Worm (Caenorhabditis elegans) whole organism, L1 larva: ENCODE results near the gene igdb-1.

Experiments used
- C34B4.2 ChIP-seq: sonication (generic microtip); optimal IDR thresholded peaks from 2 replicates; lab custom pipeline; 2017; ENCODE audit warnings: mild to moderate bottlenecking, missing genetic modification characterization, missing compliant biosample characterization
- F16B12.6 ChIP-seq: fragments of 150-350 bp; optimal IDR thresholded peaks from 2 replicates; lab custom pipeline; 2014; ENCODE audit warnings: missing biosample characterization, missing genetic modification characterization
- aly-2 ChIP-seq: fragments of 150-350 bp; optimal IDR thresholded peaks from 2 replicates; lab custom pipeline; 2014; ENCODE audit warnings: missing biosample characterization, missing genetic modification characterization
- blmp-1 ChIP-seq: fragments of 150-350 bp; optimal IDR thresholded peaks from 2 replicates; lab custom pipeline; 2014; ENCODE audit warnings: missing biosample characterization, missing genetic modification characterization
- ceh-63 ChIP-seq: fragments of 200-800 bp; sonication (Bioruptor generic); optimal IDR thresholded peaks from 2 replicates; lab custom pipeline; 2018; ENCODE audit warnings: mild to moderate bottlenecking, missing genetic modification characterization, missing compliant biosample characterization
- ceh-82 ChIP-seq, 3 experiments: fragments of 150-350 bp in 1 of 3; sonication (generic microtip) in 2 of 3; optimal IDR thresholded peaks; 2 replicates each; lab custom pipeline; 2014 to 2017; ENCODE audit warnings: missing biosample characterization in 3 of 3, missing genetic modification characterization in 3 of 3
- ceh-90 ChIP-seq: sonication (generic microtip); optimal IDR thresholded peaks from 2 replicates; lab custom pipeline; 2016; ENCODE audit warnings: missing genetic modification characterization, missing compliant biosample characterization
- dpl-1 ChIP-seq, 3 experiments: fragments of 150-350 bp in 2 of 3; sonication (generic microtip) in 1 of 3; optimal IDR thresholded peaks; 2 replicates each; lab custom pipeline; 2014 to 2017; ENCODE audit warnings: missing biosample characterization in 3 of 3, missing genetic modification characterization in 3 of 3, missing genetic modification reagents in 3 of 3
- efl-1 ChIP-seq, 4 experiments: fragments of 150-350 bp; optimal IDR thresholded peaks in 3 of 4; peaks in 1 of 4; 1 replicate in 1 of 4; 2 replicates in 3 of 4; lab custom pipeline; 2014; ENCODE audit warnings: missing biosample characterization in 2 of 4, missing genetic modification characterization in 2 of 4, missing genetic modification reagents in 2 of 4
- efl-3 ChIP-seq: fragments of 200-800 bp; sonication (Bioruptor generic); optimal IDR thresholded peaks from 2 replicates; lab custom pipeline; 2018; ENCODE audit warnings: mild to moderate bottlenecking, missing genetic modification characterization, missing compliant biosample characterization
- egl-27 ChIP-seq, 2 experiments: fragments of 150-350 bp in 1 of 2; sonication (generic microtip); optimal IDR thresholded peaks; 3 replicates each; lab custom pipeline; 2017 to 2018; ENCODE audit warnings: missing biosample characterization in 2 of 2, missing genetic modification characterization in 2 of 2, missing genetic modification reagents in 2 of 2
- ets-5 ChIP-seq: fragments of 200-800 bp; sonication (Bioruptor generic); IDR thresholded peaks from 2 replicates; pipeline ENCODE4 v1.3.6; 2022; ENCODE audit warnings: missing genetic modification characterization, missing compliant biosample characterization
- fkh-10 ChIP-seq: sonication (generic microtip); optimal IDR thresholded peaks from 2 replicates; lab custom pipeline; 2017; ENCODE audit warnings: missing biosample characterization, missing genetic modification reagents, missing genetic modification characterization
- hlh-4 ChIP-seq: sonication (generic microtip); optimal IDR thresholded peaks from 2 replicates; lab custom pipeline; 2016; ENCODE audit warnings: mild to moderate bottlenecking, missing genetic modification characterization, missing compliant biosample characterization
- isw-1 ChIP-seq: fragments of 200-800 bp; sonication (Bioruptor generic); IDR thresholded peaks from 2 replicates; pipeline ENCODE4 v1.3.6; 2022; ENCODE audit warnings: missing genetic modification characterization, missing compliant biosample characterization
- jun-1 ChIP-seq: fragments of 150-350 bp; optimal IDR thresholded peaks from 2 replicates; lab custom pipeline; 2014; ENCODE audit warnings: missing biosample characterization, missing genetic modification reagents, missing genetic modification characterization
- lin-13 ChIP-seq: fragments of 150-350 bp; optimal IDR thresholded peaks from 2 replicates; lab custom pipeline; 2014; ENCODE audit warnings: missing biosample characterization, missing genetic modification reagents, missing genetic modification characterization
- lin-15B ChIP-seq: fragments of 150-350 bp; sonication (generic microtip); optimal IDR thresholded peaks from 3 replicates; lab custom pipeline; 2014; ENCODE audit warnings: missing biosample characterization, missing genetic modification characterization
- lin-35 ChIP-seq, 2 experiments: fragments of 150-350 bp; optimal IDR thresholded peaks; 2 replicates each; lab custom pipeline; 2014; ENCODE audit warnings: missing biosample characterization in 2 of 2, missing genetic modification characterization in 2 of 2, missing genetic modification reagents in 2 of 2
- lin-39 ChIP-seq: fragments of 150-350 bp; optimal IDR thresholded peaks from 2 replicates; lab custom pipeline; 2014; ENCODE audit warnings: missing biosample characterization, missing genetic modification reagents, missing genetic modification characterization
- mab-9 ChIP-seq: fragments of 200-800 bp; sonication (Bioruptor generic); IDR thresholded peaks from 2 replicates; pipeline ENCODE4 v1.3.6; 2022; ENCODE audit warnings: missing genetic modification reagents, missing genetic modification characterization, missing compliant biosample characterization
- mep-1 ChIP-seq: fragments of 150-350 bp; optimal IDR thresholded peaks from 2 replicates; lab custom pipeline; 2014; ENCODE audit warnings: missing biosample characterization, missing genetic modification characterization
- nhr-19 ChIP-seq: fragments of 200-800 bp; sonication (Bioruptor generic); conservative IDR thresholded peaks from 2 replicates; pipeline ENCODE4 v1.3.6; 2022; ENCODE audit warnings: missing genetic modification characterization, missing compliant biosample characterization
- nhr-28 ChIP-seq: fragments of 150-350 bp; optimal IDR thresholded peaks from 2 replicates; lab custom pipeline; 2014; ENCODE audit warnings: missing biosample characterization, missing genetic modification characterization
- nhr-85 ChIP-seq: sonication (generic microtip); peaks from one replicate; lab custom pipeline; 2016; ENCODE audit warnings: missing genetic modification characterization, inconsistent platforms, missing compliant biosample characterization
- pqm-1 ChIP-seq: sonication (generic microtip); optimal IDR thresholded peaks from 3 replicates; lab custom pipeline; 2017; ENCODE audit warnings: missing biosample characterization, missing genetic modification characterization
- rnt-1 ChIP-seq: sonication (generic microtip); optimal IDR thresholded peaks from 2 replicates; lab custom pipeline; 2016; ENCODE audit warnings: mild to moderate bottlenecking, missing genetic modification characterization, moderate library complexity, missing compliant biosample characterization
- skn-1 ChIP-seq: fragments of 150-350 bp; optimal IDR thresholded peaks from 2 replicates; lab custom pipeline; 2014; ENCODE audit warnings: missing biosample characterization, missing genetic modification characterization
- sptf-1 ChIP-seq: fragments of 150-350 bp; optimal IDR thresholded peaks from 2 replicates; lab custom pipeline; 2014; ENCODE audit warnings: missing biosample characterization, missing genetic modification characterization
- sup-37 ChIP-seq: fragments of 200-800 bp; sonication (Bioruptor generic); optimal IDR thresholded peaks from 2 replicates; lab custom pipeline; 2018; ENCODE audit warnings: mild to moderate bottlenecking, missing genetic modification characterization, missing compliant biosample characterization
- tlp-1 ChIP-seq: fragments of 150-350 bp; optimal IDR thresholded peaks from 2 replicates; lab custom pipeline; 2014; ENCODE audit warnings: missing biosample characterization, missing genetic modification characterization
- unc-86 ChIP-seq: sonication (generic microtip); optimal IDR thresholded peaks from 2 replicates; lab custom pipeline; 2016; ENCODE audit warnings: missing genetic modification characterization, missing compliant biosample characterization
- unc-98 ChIP-seq: fragments of 200-800 bp; sonication (Bioruptor generic); IDR thresholded peaks from 2 replicates; pipeline ENCODE4 v1.3.6; 2022; ENCODE audit warnings: missing genetic modification characterization, missing compliant biosample characterization
- vab-15 ChIP-seq: sonication (generic microtip); optimal IDR thresholded peaks from 2 replicates; lab custom pipeline; 2017; ENCODE audit warnings: missing genotype, mild to moderate bottlenecking, missing genetic modification characterization, missing compliant biosample characterization
- xbp-1 ChIP-seq: sonication (generic microtip); optimal IDR thresholded peaks from 2 replicates; lab custom pipeline; 2016; ENCODE audit warnings: missing genetic modification characterization, missing compliant biosample characterization
- zag-1 ChIP-seq: fragments of 150-350 bp; optimal IDR thresholded peaks from 2 replicates; lab custom pipeline; 2014; ENCODE audit warnings: missing biosample characterization, missing genetic modification characterization

igdb-1 gene

DNA sequence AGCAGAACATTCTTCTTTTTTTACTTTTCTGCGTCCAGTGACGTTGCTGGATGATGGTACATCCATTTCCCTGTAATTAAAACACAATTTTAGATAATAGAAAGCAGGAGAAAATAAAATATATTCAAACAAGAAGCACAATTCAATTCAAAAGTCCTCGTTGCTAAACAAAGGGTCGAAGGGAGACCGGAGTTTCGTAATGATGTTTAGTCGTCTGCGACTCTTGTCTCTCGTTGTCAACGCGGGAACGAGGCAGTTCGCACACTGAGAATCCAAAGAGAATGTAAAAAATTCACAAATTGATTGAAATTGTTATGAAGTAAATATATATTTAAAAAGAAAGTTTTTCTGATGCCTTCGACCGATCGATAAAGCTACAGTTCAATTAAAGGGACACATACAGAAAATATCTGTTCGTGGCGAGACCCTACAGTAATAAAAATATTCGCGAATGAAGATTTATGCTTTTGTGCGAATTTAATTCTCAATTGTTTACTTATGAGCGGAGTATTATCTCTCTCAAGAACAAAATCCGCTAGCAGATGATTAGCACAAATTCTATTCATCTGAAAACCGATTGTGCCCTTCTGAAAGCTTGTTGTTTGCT is 27.5 kb upstream of the igdb-1 start, which contains the start of gene dpy-26 (continued):
- TF ChIP-seq nhr-19 (GFP tag; lab: Robert Waterston, UW) (no peak), zag-1 (tag; lab: Kevin White, UChicago) (no peak), nhr-85 (tag; lab: Kevin White, UChicago) (peak; percentile 65), ceh-82 (tag; optimal IDR thresholded peaks at IDR 0.05; lab: Kevin White, UChicago) (peak; percentile 10 to 54 (median 26)), unc-98 (GFP tag; lab: Robert Waterston, UW) (no peak), isw-1 (GFP tag; lab: Robert Waterston, UW) (no peak), aly-2 (tag; lab: Kevin White, UChicago) (peak; percentile 8), dpl-1 (GFP tag; optimal IDR thresholded peaks at IDR 0.05; lab: Kevin White, UChicago) (peak; percentile 51 to 73 (median 62)), F16B12.6 (peak; percentile 12), lin-13 (GFP tag; lab: Kevin White, UChicago) (peak; percentile 7)
- TF ChIP-seq, all 84 proteins: peak for 17

ce11 chrIV:12454115-12454514 is 24.7 kb upstream of the igdb-1 start, which contains the start of gene spe-44:
spe-44 (minus strand) TSS chrIV:12454215.
- TF ChIP-seq efl-1 (optimal IDR thresholded peaks at IDR 0.05; lab: Kevin White, UChicago) (no peak), efl-1 (GFP tag; optimal IDR thresholded peaks at IDR 0.05 in 1 of 2; lab: Kevin White, UChicago) (no peak), hlh-4 (no peak), ets-5 (GFP tag; lab: Robert Waterston, UW) (no peak), mep-1 (tag; lab: Kevin White, UChicago) (no peak), vab-15 (tag; lab: Kevin White, UChicago) (no peak), zag-1 (tag; lab: Kevin White, UChicago) (no peak), mab-9 (GFP tag; lab: Robert Waterston, UW) (no peak), tlp-1 (tag; lab: Kevin White, UChicago) (no peak), sup-37 (GFP tag; lab: Kevin White, UChicago) (no peak), pqm-1 (tag; lab: Kevin White, UChicago) (no peak), lin-35 (GFP tag; optimal IDR thresholded peaks at IDR 0.05; lab: Kevin White, UChicago) (no peak), sptf-1 (tag; lab: Kevin White, UChicago) (no peak), lin-39 (tag; lab: Kevin White, UChicago) (no peak), jun-1 (tag; lab: Kevin White, UChicago) (no peak), ceh-90 (tag; lab: Kevin White, UChicago) (no peak), skn-1 (no peak)

- TF ChIP-seq mep-1 (tag; lab: Kevin White, UChicago) (no peak), ceh-63 (no peak), C34B4.2 (tag; lab: Kevin White, UChicago) (no peak), rnt-1 (tag; lab: Kevin White, UChicago) (no peak), xbp-1 (tag; lab: Kevin White, UChicago) (no peak), vab-15 (tag; lab: Kevin White, UChicago) (no peak), efl-3 (GFP tag; lab: Kevin White, UChicago) (no peak), egl-27 (tag; optimal IDR thresholded peaks at IDR 0.05; lab: Kevin White, UChicago) (no peak)
Observed at ce11 chrIV:12454750-12455149, 24.1 kb upstream of the igdb-1 start, which contains the start of gene smz-1. smz-1 (plus strand) TSS chrIV:12455050.

- TF ChIP-seq zag-1 (tag; lab: Kevin White, UChicago) (no peak), lin-35 (GFP tag; optimal IDR thresholded peaks at IDR 0.05; lab: Kevin White, UChicago) (no peak), lin-15B (tag; lab: Kevin White, UChicago) (no peak), unc-86 (tag; lab: Kevin White, UChicago) (no peak), blmp-1 (tag; lab: Kevin White, UChicago) (no peak), fkh-10 (GFP tag; lab: Kevin White, UChicago) (no peak), nhr-28 (tag; lab: Kevin White, UChicago) (no peak)
- TF ChIP-seq, all 84 proteins: peak for 0
Observed at ce11 chrIV:12456613-12457012, 22.2 kb upstream of the igdb-1 start, which contains the start of gene C25G4.7. C25G4.7 (plus strand) TSS chrIV:12456913.
